Fruit fly (Drosophila melanogaster): Measurements from ENCODE around the gene Strip.
A peak's percentile ranks its signal among the peaks of the same experiment; 100 is the strongest.

DNA sequence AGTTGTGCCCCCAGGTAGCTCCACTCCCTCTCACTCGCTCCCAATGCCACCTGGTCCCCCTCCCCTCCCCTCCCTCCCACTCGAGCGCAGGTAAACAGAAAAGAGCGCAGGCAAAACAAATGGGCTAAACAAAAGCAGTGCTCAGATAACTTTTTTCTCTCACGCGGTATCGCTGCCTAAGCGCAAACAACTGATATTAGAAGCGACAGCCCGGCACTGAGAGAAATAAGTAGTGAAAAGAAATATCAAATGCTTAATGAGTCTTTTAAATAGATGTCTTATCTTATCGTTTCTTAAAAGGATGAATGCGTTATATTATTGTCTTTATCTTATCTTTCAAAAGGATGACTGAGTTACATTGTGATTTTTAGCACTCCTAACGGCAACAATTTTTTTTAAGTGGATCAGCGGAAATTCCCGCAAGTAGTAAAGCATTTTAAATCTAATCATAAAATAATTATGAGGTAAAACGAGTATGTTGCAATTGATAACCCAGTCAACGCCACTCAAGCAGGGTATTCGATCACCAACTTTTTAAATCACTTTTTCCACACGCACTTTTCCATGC lies 27.4 kb downstream of the Strip start:
- peak; percentile 77 for TF ChIP-seq fru (GFP tag; optimal IDR thresholded peaks at IDR 0.05)
- TF ChIP-seq Abd-B (GFP tag; optimal IDR thresholded peaks at IDR 0.05): no peak
- TF ChIP-seq tai (GFP tag; optimal IDR thresholded peaks at IDR 0.05): peak; percentile 35
- no peak for TF ChIP-seq Dfd (GFP tag; optimal IDR thresholded peaks at IDR 0.05)
- TF ChIP-seq Hr78 (GFP tag; optimal IDR thresholded peaks at IDR 0.05): no peak
- peak in 1 of 2 experiments; percentile 82 for TF ChIP-seq foxo (GFP tag; optimal IDR thresholded peaks at IDR 0.05)
- TF ChIP-seq psq (GFP tag; optimal IDR thresholded peaks at IDR 0.05): peak; percentile 47
- no peak for TF ChIP-seq sage (GFP tag; optimal IDR thresholded peaks at IDR 0.05)
- no peak for TF ChIP-seq lola (GFP tag; optimal IDR thresholded peaks at IDR 0.05)
- peak; percentile 82 for TF ChIP-seq h (GFP tag; optimal IDR thresholded peaks at IDR 0.05)
- no peak for TF ChIP-seq usp (GFP tag; optimal IDR thresholded peaks at IDR 0.05)
- no peak for TF ChIP-seq pan (optimal IDR thresholded peaks at IDR 0.05)
- no peak for TF ChIP-seq Jra (GFP tag; optimal IDR thresholded peaks at IDR 0.05)

Data from whole organism, wandering third instar larva.